Worm (Caenorhabditis elegans): ENCODE data around the gene F01G4.6.
"Not testable (repeated sequence)": the region's sequence is repeated elsewhere in the genome, so short reads cannot be mapped to it uniquely, and the experiment has no call there.

ce11 chrIV:11198983-11199382 is 49.7 kb upstream of the F01G4.6 start, which contains the start of gene R07H5.16:
- not testable (repeated sequence) for TF ChIP-seq him-1, dao-5 (tag; optimal IDR thresholded peaks at IDR 0.05)
